Worm (Caenorhabditis elegans) whole organism, young adult: ENCODE results near the gene C08E3.13.

Experiments used
- D2030.7 ChIP-seq: fragments of 200-800 bp; sonication (Bioruptor generic); IDR thresholded peaks from 2 replicates; pipeline ENCODE4 v1.3.6; 2022; ENCODE audit warnings: missing genetic modification reagents, missing genetic modification characterization, missing compliant biosample characterization
- Y79H2A.3 ChIP-seq: fragments of 200-800 bp; sonication (Bioruptor generic); conservative IDR thresholded peaks from 2 replicates; pipeline ENCODE4 v1.3.6; 2022; ENCODE audit warnings: missing genetic modification reagents, missing genetic modification characterization, missing compliant biosample characterization
- bed-2 ChIP-seq: fragments of 200-800 bp; sonication (Bioruptor generic); IDR thresholded peaks from 2 replicates; pipeline ENCODE4 v1.3.6; 2022; ENCODE audit warnings: missing genetic modification reagents, missing genetic modification characterization, missing compliant biosample characterization
- nfyb-1 ChIP-seq: fragments of 200-800 bp; sonication (Bioruptor generic); IDR thresholded peaks from 2 replicates; pipeline ENCODE4 v1.3.6; 2022; ENCODE audit warnings: missing genetic modification reagents, missing genetic modification characterization, missing compliant biosample characterization
- pbrm-1 ChIP-seq: fragments of 200-800 bp; sonication (Bioruptor generic); IDR thresholded peaks from 2 replicates; pipeline ENCODE4 v1.3.6; 2022; ENCODE audit warnings: missing genetic modification reagents, missing genetic modification characterization, missing compliant biosample characterization
- pha-4 ChIP-seq: fragments of 150-350 bp; sonication (generic microtip); optimal IDR thresholded peaks from 2 replicates; lab custom pipeline; 2014; ENCODE audit warnings: missing biosample characterization, missing genetic modification reagents, missing genetic modification characterization
- tlf-1 ChIP-seq: fragments of 200-800 bp; sonication (Bioruptor generic); optimal IDR thresholded peaks from 2 replicates; lab custom pipeline; 2018; ENCODE audit warnings: mild to moderate bottlenecking, missing genetic modification characterization, missing compliant biosample characterization

DNA sequence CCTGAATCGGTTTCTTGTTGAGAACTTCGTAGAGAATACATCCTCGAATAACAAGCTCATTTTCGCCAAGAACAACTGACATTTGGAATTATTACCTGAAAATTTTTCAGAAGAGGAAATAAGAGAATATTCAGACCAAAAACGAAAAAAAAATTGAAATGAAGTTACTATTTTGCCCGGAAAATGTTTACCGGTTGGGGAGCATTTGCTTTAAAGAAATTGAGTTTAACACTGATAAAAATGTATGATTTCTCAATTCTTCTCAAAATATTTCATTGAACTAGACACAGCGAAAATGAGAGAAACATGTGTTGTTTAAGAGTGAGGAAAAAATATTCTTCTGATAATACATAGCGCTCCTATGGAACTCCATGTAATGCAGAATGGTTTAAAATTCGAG is 15.7 kb downstream of the C08E3.13 start, which contains the start of gene fbxa-165:
- TF ChIP-seq pha-4 (tag; lab: Kevin White, UChicago) (no peak), pbrm-1 (GFP tag; lab: Robert Waterston, UW) (no peak), Y79H2A.3 (GFP tag; lab: Robert Waterston, UW) (no peak), D2030.7 (GFP tag; lab: Robert Waterston, UW) (no peak), tlf-1 (no peak), bed-2 (GFP tag; lab: Robert Waterston, UW) (no peak), nfyb-1 (GFP tag; lab: Robert Waterston, UW) (no peak)
